Fruit fly (Drosophila melanogaster): ENCODE results near the gene Tat.

The Tat gene

dm6 chrX:14214505-14215449, 46.2 kb upstream of the Tat start (continued):
- TF ChIP-seq CG11695 (GFP tag; IDR thresholded peaks at IDR 0.05) = peak; percentile 66; the same call in 2 of the 3 replicates
- TF ChIP-seq stc (GFP tag; IDR thresholded peaks at IDR 0.05) = 0 out of 2 replicates have a peak, but pooled peaks have one; percentile 31
- no peak for TF ChIP-seq MTF-1 (GFP tag; optimal IDR thresholded peaks at IDR 0.05; ENCODE audit: borderline replicate concordance)
- TF ChIP-seq run (tag; optimal IDR thresholded peaks at IDR 0.05) = no peak
- peak; percentile 67 for TF ChIP-seq CG11504 (tag; optimal IDR thresholded peaks at IDR 0.05)
- peak; percentile 28 for TF ChIP-seq CG12391 (tag; optimal IDR thresholded peaks at IDR 0.05)
- no peak for TF ChIP-seq CG3407 (GFP tag; optimal IDR thresholded peaks at IDR 0.05)
- TF ChIP-seq CG14014 (GFP tag; IDR thresholded peaks at IDR 0.05) = peak; percentile 50
- TF ChIP-seq CG8089 (GFP tag; optimal IDR thresholded peaks at IDR 0.05) = no peak
- no peak for TF ChIP-seq NC2α (GFP tag; optimal IDR thresholded peaks at IDR 0.05)
- TF ChIP-seq pfk (GFP tag; optimal IDR thresholded peaks at IDR 0.05) = no peak
- TF ChIP-seq E2f1 (GFP tag; IDR thresholded peaks at IDR 0.05) = 0 out of 2 replicates have a peak, but pooled peaks have one; percentile 23
- no peak for TF ChIP-seq gcm (GFP tag; optimal IDR thresholded peaks at IDR 0.05)
- TF ChIP-seq CG32532 (GFP tag; IDR thresholded peaks at IDR 0.05) = peak; percentile 70
- peak; percentile 57 for TF ChIP-seq Meics (GFP tag; optimal IDR thresholded peaks at IDR 0.05)
- peak; percentile 56 for TF ChIP-seq CG9817 (tag; optimal IDR thresholded peaks at IDR 0.05)
- no peak for TF ChIP-seq kay (GFP tag; optimal IDR thresholded peaks at IDR 0.05)
- TF ChIP-seq CG7745 (tag; optimal IDR thresholded peaks at IDR 0.05) = no peak
- TF ChIP-seq CG7987 (GFP tag; optimal IDR thresholded peaks at IDR 0.05) = no peak
- no peak for TF ChIP-seq Tbp (GFP tag; optimal IDR thresholded peaks at IDR 0.05)
- no peak for TF ChIP-seq Poxn (GFP tag; IDR thresholded peaks at IDR 0.05)
- no peak for TF ChIP-seq eyg (GFP tag; optimal IDR thresholded peaks at IDR 0.05)
- TF ChIP-seq cas (GFP tag; IDR thresholded peaks at IDR 0.05) = no peak
- no peak for TF ChIP-seq CG6813 (GFP tag; optimal IDR thresholded peaks at IDR 0.05)
- TF ChIP-seq D19B (GFP tag; optimal IDR thresholded peaks at IDR 0.05) = peak; percentile 44
- no peak for TF ChIP-seq fd102C (GFP tag; optimal IDR thresholded peaks at IDR 0.05)
- no peak for TF ChIP-seq tna (GFP tag; IDR thresholded peaks at IDR 0.05; ENCODE audit: partially characterized antibody)
- TF ChIP-seq ftz-f1 (GFP tag; optimal IDR thresholded peaks at IDR 0.05) = no peak
- TF ChIP-seq pros (GFP tag; optimal IDR thresholded peaks at IDR 0.05) = no peak
- TF ChIP-seq Dip2 (GFP tag; IDR thresholded peaks at IDR 0.05) = no peak
- no peak for TF ChIP-seq gro (GFP tag; optimal IDR thresholded peaks at IDR 0.05)
- TF ChIP-seq CG3838 (GFP tag; optimal IDR thresholded peaks at IDR 0.05) = no peak
- TF ChIP-seq HLH54F (GFP tag; optimal IDR thresholded peaks at IDR 0.05) = no peak
- no peak for TF ChIP-seq lbe (GFP tag; optimal IDR thresholded peaks at IDR 0.05)
- TF ChIP-seq Lpt (GFP tag; optimal IDR thresholded peaks at IDR 0.05) = no peak
- TF ChIP-seq org-1 (GFP tag; optimal IDR thresholded peaks at IDR 0.05) = peak; percentile 28
- TF ChIP-seq Side (GFP tag; optimal IDR thresholded peaks at IDR 0.05) = no peak
- TF ChIP-seq repo (GFP tag; optimal IDR thresholded peaks at IDR 0.05) = no peak
- no peak for TF ChIP-seq CG12942 (GFP tag; optimal IDR thresholded peaks at IDR 0.05)
- TF ChIP-seq ssp (GFP tag; IDR thresholded peaks at IDR 0.05) = no peak
- no peak for TF ChIP-seq Dip3 (GFP tag; optimal IDR thresholded peaks at IDR 0.05)
- 0 out of 3 replicates have a peak, but pooled peaks have one; percentile 26 for TF ChIP-seq Mrtf (GFP tag; IDR thresholded peaks at IDR 0.05)
- TF ChIP-seq fd64A (GFP tag; optimal IDR thresholded peaks at IDR 0.05) = no peak
- no peak for TF ChIP-seq dimm (GFP tag; IDR thresholded peaks at IDR 0.05)
- no peak for TF ChIP-seq Nf-YB (GFP tag; optimal IDR thresholded peaks at IDR 0.05)
- TF ChIP-seq CG4404 (GFP tag; IDR thresholded peaks at IDR 0.05) = no peak
- TF ChIP-seq Lhr (GFP tag; optimal IDR thresholded peaks at IDR 0.05) = no peak
- no peak for TF ChIP-seq chm (GFP tag; IDR thresholded peaks at IDR 0.05)
- TF ChIP-seq CG3065 (GFP tag; optimal IDR thresholded peaks at IDR 0.05) = no peak
- TF ChIP-seq maf-S (GFP tag; optimal IDR thresholded peaks at IDR 0.05) = no peak

Data from whole organism, embryonic.